Fruit fly (Drosophila melanogaster) S2 (cell line): ENCODE measurements around the gene Or10a.

Experiments used
- CG8478 ChIP-seq: fragments of >200 bp; optimal IDR thresholded peaks from 2 replicates; lab custom pipeline; 2018
- CTCF ChIP-seq, 2 experiments: fragments of >200 bp; optimal IDR thresholded peaks; 2 replicates each; lab custom pipeline; 2018

DNA sequence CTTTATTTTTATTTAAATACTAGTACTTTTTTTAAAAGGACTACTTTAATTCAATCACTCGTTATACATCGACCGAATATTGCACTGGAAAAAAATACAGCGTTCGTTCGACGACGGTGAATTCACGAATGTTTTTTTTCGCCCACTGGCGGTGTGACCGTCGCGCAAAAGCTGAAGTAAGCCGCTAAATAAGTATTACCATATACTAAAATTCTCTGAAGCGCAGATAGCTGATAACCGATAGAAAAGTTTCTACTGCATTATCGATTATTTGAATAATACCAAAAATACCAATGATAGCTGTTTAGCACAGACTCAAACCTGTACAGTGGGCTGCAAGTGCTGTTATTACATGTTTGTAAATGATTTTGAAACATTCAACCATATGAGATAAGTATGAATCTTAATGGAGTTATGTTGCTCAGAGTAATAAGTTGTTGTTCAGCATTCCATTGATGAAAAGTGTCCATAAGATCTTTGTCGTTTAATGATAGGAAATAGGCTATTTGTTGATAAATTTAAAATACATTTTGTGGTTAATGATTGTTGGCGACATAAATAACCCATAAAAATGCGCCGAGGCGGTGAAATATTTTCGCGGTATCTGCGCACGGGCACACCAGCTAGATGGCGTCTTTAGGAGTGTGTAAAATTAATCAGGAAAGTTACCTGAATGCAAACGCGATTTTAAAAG, 37.1 kb upstream of the Or10a start, which contains the start of the genes Evi5 and HP5:
- TF ChIP-seq CG8478 (lab: Kevin White, UChicago): no peak
- TF ChIP-seq CTCF (optimal IDR thresholded peaks at IDR 0.05; lab: Kevin White, UChicago): peak in 1 of 2 experiments; percentile 52
